Fruit fly (Drosophila melanogaster) whole organism, embryonic: ENCODE data around the gene qm.
A peak's percentile ranks its signal among the peaks of the same experiment; 100 is the strongest.

Experiments
- Awh ChIP-seq: fragments of 200-800 bp; sonication (Bioruptor generic); IDR thresholded peaks from 2 replicates; pipeline ENCODE4, ENCODE4 v1.3.6; 2022; ENCODE audit warnings: missing biosample characterization, missing genetic modification characterization
- Bdp1 ChIP-seq: fragments of 200-800 bp; sonication (Bioruptor generic); optimal IDR thresholded peaks from 3 replicates; lab custom pipeline; 2016; ENCODE audit warnings: missing biosample characterization, missing genetic modification characterization
- CG10565 ChIP-seq: fragments of 200-800 bp; sonication (Bioruptor generic); optimal IDR thresholded peaks from 3 replicates; lab custom pipeline; 2016; ENCODE audit warnings: missing biosample characterization, mild to moderate bottlenecking, missing genetic modification characterization
- CG11085 ChIP-seq: fragments of 200-800 bp; sonication (Bioruptor generic); IDR thresholded peaks from 2 replicates; pipeline ENCODE4 v1.3.6; 2022; ENCODE audit warnings: missing biosample characterization, missing genetic modification characterization
- CG11247 ChIP-seq: fragments of 200-800 bp; sonication (Bioruptor generic); IDR thresholded peaks from 2 replicates; pipeline ENCODE4 v1.3.6; 2022; ENCODE audit warnings: missing biosample characterization, missing genetic modification characterization
- CG11504 ChIP-seq: fragments of 200-800 bp; sonication (Bioruptor generic); optimal IDR thresholded peaks from 3 replicates; lab custom pipeline; 2019; ENCODE audit warnings: missing biosample characterization, mild to moderate bottlenecking, missing genetic modification characterization, moderate library complexity
- CG12236 ChIP-seq: fragments of 200-800 bp; sonication (Bioruptor generic); optimal IDR thresholded peaks from 2 replicates; lab custom pipeline; 2016; ENCODE audit warnings: missing biosample characterization, missing genetic modification characterization
- CG13123 ChIP-seq: fragments of 200-800 bp; sonication (Bioruptor generic); optimal IDR thresholded peaks from 2 replicates; lab custom pipeline; 2016; ENCODE audit warnings: missing biosample characterization, missing genetic modification characterization
- CG14860 ChIP-seq: fragments of 200-800 bp; sonication (Bioruptor generic); IDR thresholded peaks from 3 replicates; pipeline ENCODE4 v1.3.6; 2022; ENCODE audit warnings: missing biosample characterization, missing genetic modification characterization; ENCODE audit not compliant: partially characterized antibody
- CG15514 ChIP-seq: fragments of 200-800 bp; sonication (Bioruptor generic); optimal IDR thresholded peaks from 3 replicates; lab custom pipeline; 2017; ENCODE audit warnings: missing biosample characterization, missing genetic modification characterization, mild to moderate bottlenecking, moderate library complexity, missing genetic modification reagents
- CG17186 ChIP-seq: fragments of 200-800 bp; sonication (Bioruptor generic); optimal IDR thresholded peaks from 3 replicates; lab custom pipeline; 2017; ENCODE audit warnings: missing biosample characterization, missing genetic modification reagents, missing genetic modification characterization
- CG18476 ChIP-seq: fragments of 200-800 bp; sonication (Bioruptor generic); optimal IDR thresholded peaks from 2 replicates; lab custom pipeline; 2016; ENCODE audit warnings: missing biosample characterization, mild to moderate bottlenecking, missing genetic modification characterization
- CG32772 ChIP-seq: fragments of 200-800 bp; sonication (Bioruptor generic); IDR thresholded peaks from 2 replicates; pipeline ENCODE4 v1.3.6; 2022; ENCODE audit warnings: missing biosample characterization, missing genetic modification characterization
- CG3407 ChIP-seq: fragments of 200-800 bp; sonication (Bioruptor generic); optimal IDR thresholded peaks from 2 replicates; lab custom pipeline; 2018; ENCODE audit warnings: missing biosample characterization, mild to moderate bottlenecking, missing genetic modification characterization
- CG3838 ChIP-seq: fragments of 200-800 bp; sonication (Bioruptor generic); optimal IDR thresholded peaks from 3 replicates; lab custom pipeline; 2016; ENCODE audit warnings: missing biosample characterization, missing genetic modification characterization
- CG4617 ChIP-seq: fragments of 200-800 bp; sonication (Bioruptor generic); optimal IDR thresholded peaks from 3 replicates; lab custom pipeline; 2016; ENCODE audit warnings: missing biosample characterization, missing genetic modification characterization, borderline replicate concordance
- CG5245 ChIP-seq: fragments of 200-800 bp; sonication (Bioruptor generic); optimal IDR thresholded peaks from 3 replicates; lab custom pipeline; 2016; ENCODE audit warnings: missing biosample characterization, missing genetic modification characterization
- CG6689 ChIP-seq: fragments of 200-800 bp; sonication (Bioruptor generic); IDR thresholded peaks from 2 replicates; pipeline ENCODE4 v1.3.6; 2022; ENCODE audit warnings: missing biosample characterization, missing genetic modification characterization
- CG7987 ChIP-seq: fragments of 200-800 bp; sonication (Bioruptor generic); optimal IDR thresholded peaks from 2 replicates; lab custom pipeline; 2018; ENCODE audit warnings: missing biosample characterization, mild to moderate bottlenecking, missing genetic modification characterization, moderate library complexity
- Camta ChIP-seq: fragments of 200-800 bp; sonication (Bioruptor generic); optimal IDR thresholded peaks from 2 replicates; lab custom pipeline; 2016; ENCODE audit warnings: missing biosample characterization, missing genetic modification characterization
- D19A ChIP-seq: fragments of 200-800 bp; optimal IDR thresholded peaks from 3 replicates; lab custom pipeline; 2019; ENCODE audit warnings: missing biosample characterization, mild to moderate bottlenecking, missing genetic modification characterization, moderate library complexity
- Deaf1 ChIP-seq: fragments of 200-800 bp; optimal IDR thresholded peaks from 3 replicates; lab custom pipeline; 2019; ENCODE audit warnings: missing biosample characterization, mild to moderate bottlenecking, missing genetic modification characterization, moderate library complexity
- HmgZ ChIP-seq: fragments of 200-800 bp; sonication (Bioruptor generic); optimal IDR thresholded peaks from 2 replicates; lab custom pipeline; 2018; ENCODE audit warnings: missing biosample characterization, mild to moderate bottlenecking, missing genetic modification characterization
- Hr78 ChIP-seq, 2 experiments: fragments of 200-800 bp in 1 of 2; fragments of >200 bp in 1 of 2; sonication (Bioruptor generic) in 1 of 2; optimal IDR thresholded peaks; 2 replicates each; lab custom pipeline; 2017 to 2019; ENCODE audit warnings: missing biosample characterization in 2 of 2, missing genetic modification characterization in 2 of 2, mild to moderate bottlenecking in 1 of 2, moderate library complexity in 1 of 2
- Lhr ChIP-seq: fragments of 200-800 bp; sonication (Bioruptor generic); optimal IDR thresholded peaks from 3 replicates; lab custom pipeline; 2017; ENCODE audit warnings: mild to moderate bottlenecking, missing biosample characterization, missing genetic modification reagents, missing genetic modification characterization
- Med ChIP-seq: fragments of 200-800 bp; sonication (Bioruptor generic); peaks from one replicate; lab custom pipeline; 2016; ENCODE audit warnings: missing biosample characterization, missing genetic modification characterization, mild to moderate bottlenecking, inconsistent platforms, moderate library complexity
- Meics ChIP-seq: fragments of 200-800 bp; sonication (Bioruptor generic); optimal IDR thresholded peaks from 2 replicates; lab custom pipeline; 2017; ENCODE audit warnings: missing biosample characterization, mild to moderate bottlenecking, missing genetic modification characterization
- Scr ChIP-seq: fragments of 200-800 bp; sonication (Bioruptor generic); IDR thresholded peaks from 2 replicates; pipeline ENCODE4 v1.3.6; 2022; ENCODE audit warnings: missing biosample characterization, missing genetic modification characterization; ENCODE audit not compliant: partially characterized antibody
- amos ChIP-seq: fragments of 200-800 bp; sonication (Bioruptor generic); IDR thresholded peaks from 2 replicates; pipeline ENCODE4 v1.3.6; 2022; ENCODE audit warnings: missing biosample characterization, missing genetic modification characterization; ENCODE audit not compliant: partially characterized antibody
- bab2 ChIP-seq: fragments of 200-800 bp; sonication (Bioruptor generic); optimal IDR thresholded peaks from 2 replicates; lab custom pipeline; 2016; ENCODE audit warnings: missing biosample characterization, missing genetic modification characterization
- crol ChIP-seq: fragments of 200-800 bp; sonication (Bioruptor generic); IDR thresholded peaks from 2 replicates; pipeline ENCODE4 v1.3.6; 2022; ENCODE audit warnings: missing biosample characterization, missing genetic modification characterization
- cwo ChIP-seq: fragments of 200-800 bp; sonication (Bioruptor generic); optimal IDR thresholded peaks from 3 replicates; lab custom pipeline; 2017; ENCODE audit warnings: missing biosample characterization, missing genetic modification characterization, mild to moderate bottlenecking, moderate library complexity, missing genetic modification reagents
- fd96Cb ChIP-seq: fragments of 200-800 bp; sonication (Bioruptor generic); optimal IDR thresholded peaks from 2 replicates; lab custom pipeline; 2018; ENCODE audit warnings: missing biosample characterization, mild to moderate bottlenecking, missing genetic modification characterization, moderate library complexity
- fu2 ChIP-seq: fragments of 200-800 bp; sonication (Bioruptor generic); optimal IDR thresholded peaks from 2 replicates; lab custom pipeline; 2016; ENCODE audit warnings: missing biosample characterization, missing genetic modification characterization
- gce ChIP-seq: fragments of 200-800 bp; sonication (Bioruptor generic); IDR thresholded peaks from 3 replicates; pipeline ENCODE4 v1.3.6; 2022; ENCODE audit warnings: missing biosample characterization, missing genetic modification characterization
- grau ChIP-seq: fragments of 200-800 bp; optimal IDR thresholded peaks from 3 replicates; lab custom pipeline; 2019; ENCODE audit warnings: missing biosample characterization, mild to moderate bottlenecking, missing genetic modification characterization, moderate library complexity
- h ChIP-seq: fragments of >200 bp; optimal IDR thresholded peaks from 2 replicates; lab custom pipeline; 2017
- insv ChIP-seq, 2 experiments: fragments of 200-800 bp; sonication (Bioruptor generic); optimal IDR thresholded peaks; 3 replicates each; lab custom pipeline; 2016 to 2018; ENCODE audit warnings: missing biosample characterization in 2 of 2, missing genetic modification characterization in 2 of 2
- kah ChIP-seq: fragments of 200-800 bp; sonication (Bioruptor generic); optimal IDR thresholded peaks from 2 replicates; lab custom pipeline; 2018; ENCODE audit warnings: missing biosample characterization, mild to moderate bottlenecking, missing genetic modification characterization
- knrl ChIP-seq: fragments of 200-800 bp; sonication (Bioruptor generic); IDR thresholded peaks from 3 replicates; pipeline ENCODE4 v1.3.6; 2022; ENCODE audit warnings: missing biosample characterization, missing genetic modification characterization; ENCODE audit not compliant: partially characterized antibody
- otp ChIP-seq: fragments of 200-800 bp; sonication (Bioruptor generic); IDR thresholded peaks from 3 replicates; pipeline ENCODE4, ENCODE4 v1.3.6; 2022; ENCODE audit warnings: missing biosample characterization, missing genetic modification characterization
- scrt ChIP-seq: fragments of 200-800 bp; sonication (Bioruptor generic); optimal IDR thresholded peaks from 2 replicates; lab custom pipeline; 2018; ENCODE audit warnings: missing biosample characterization, mild to moderate bottlenecking, missing genetic modification characterization, moderate library complexity
- slbo ChIP-seq: fragments of 200-800 bp; sonication (Bioruptor generic); IDR thresholded peaks from 2 replicates; pipeline ENCODE4 v1.3.6; 2022; ENCODE audit warnings: missing biosample characterization, missing genetic modification characterization
- sna ChIP-seq: fragments of 200-800 bp; sonication (Bioruptor generic); IDR thresholded peaks from 2 replicates; pipeline ENCODE4 v1.3.6; 2022; ENCODE audit warnings: missing biosample characterization, missing genetic modification characterization; ENCODE audit not compliant: partially characterized antibody
- so ChIP-seq: fragments of 200-800 bp; sonication (Bioruptor generic); IDR thresholded peaks from 3 replicates; pipeline ENCODE4 v1.3.6; 2022; ENCODE audit warnings: missing biosample characterization, missing genetic modification characterization
- stwl ChIP-seq: fragments of 200-800 bp; sonication (Bioruptor generic); optimal IDR thresholded peaks from 3 replicates; lab custom pipeline; 2018; ENCODE audit warnings: missing biosample characterization, mild to moderate bottlenecking, missing genetic modification characterization, moderate library complexity
- ttk ChIP-seq: fragments of 200-800 bp; sonication (Bioruptor generic); IDR thresholded peaks from 2 replicates; pipeline ENCODE4 v2.1.2; 2022; ENCODE audit warnings: missing biosample characterization, missing genetic modification characterization
- vnd ChIP-seq: fragments of 200-800 bp; sonication (Bioruptor generic); IDR thresholded peaks from 3 replicates; pipeline ENCODE4 v1.3.6; 2022; ENCODE audit warnings: missing biosample characterization, missing genetic modification characterization; ENCODE audit not compliant: partially characterized antibody
- zfh2 ChIP-seq: fragments of 200-800 bp; sonication (Bioruptor generic); optimal IDR thresholded peaks from 2 replicates; lab custom pipeline; 2016; ENCODE audit warnings: missing biosample characterization, missing genetic modification characterization

The qm gene

dm6 chr3L:7360324-7360852 lies 12.3 kb downstream of the qm start, which contains the start of gene Sec63 (continued):
- peak; percentile 60 for TF ChIP-seq CG11504 (tag; lab: Kevin White, UChicago)
- peak; percentile 54 for TF ChIP-seq CG5245 (GFP tag; lab: Kevin White, UChicago)
- TF ChIP-seq sna (GFP tag; lab: Robert Waterston, UW), result peak; percentile 78
- peak; percentile 90 for TF ChIP-seq stwl (tag; lab: Kevin White, UChicago)
- peak; percentile 100 for TF ChIP-seq CG15514 (GFP tag; lab: Kevin White, UChicago)
- no peak for TF ChIP-seq cwo (GFP tag; lab: Kevin White, UChicago)
- no peak for TF ChIP-seq Camta (GFP tag; lab: Kevin White, UChicago)
- no peak for TF ChIP-seq Hr78 (GFP tag; optimal IDR thresholded peaks at IDR 0.05; lab: Kevin White, UChicago)
- no peak for TF ChIP-seq kah (GFP tag; lab: Kevin White, UChicago)
- TF ChIP-seq Awh (GFP tag; lab: Robert Waterston, UW), result 0 out of 2 replicates have a peak, but pooled peaks have one; percentile 29
- TF ChIP-seq grau (tag; lab: Kevin White, UChicago), result peak; percentile 53
- no peak for TF ChIP-seq CG3407
- TF ChIP-seq fd96Cb (tag; lab: Kevin White, UChicago), result peak; percentile 7
- peak; percentile 43 for TF ChIP-seq CG4617 (GFP tag; lab: Kevin White, UChicago)
- TF ChIP-seq insv (GFP tag; optimal IDR thresholded peaks at IDR 0.05; lab: Kevin White, UChicago), result no peak
- no peak; the same call in 1 of the 3 replicates for TF ChIP-seq gce (GFP tag; lab: Robert Waterston, UW)
- TF ChIP-seq CG3838 (GFP tag; lab: Kevin White, UChicago), result peak; percentile 2
- peak; percentile 79 for TF ChIP-seq CG6689 (GFP tag; lab: Robert Waterston, UW)
- 0 out of 2 replicates have a peak, but pooled peaks have one; percentile 16 for TF ChIP-seq CG11247 (GFP tag; lab: Robert Waterston, UW)
- TF ChIP-seq CG18476 (GFP tag; lab: Kevin White, UChicago), result no peak
- peak; percentile 46 for TF ChIP-seq CG13123 (GFP tag; lab: Kevin White, UChicago)
- peak; percentile 56 for TF ChIP-seq crol (GFP tag; lab: Robert Waterston, UW)
- TF ChIP-seq Scr (GFP tag; lab: Robert Waterston, UW), result peak; percentile 79
- no peak for TF ChIP-seq bab2 (GFP tag; lab: Kevin White, UChicago)
- peak; percentile 78 for TF ChIP-seq slbo (GFP tag; lab: Robert Waterston, UW)
- no peak for TF ChIP-seq otp (GFP tag; lab: Robert Waterston, UW)
- TF ChIP-seq so, result peak; percentile 60; the same call in 2 of the 3 replicates
- TF ChIP-seq fu2 (GFP tag; lab: Kevin White, UChicago), result no peak
- TF ChIP-seq Med (GFP tag; lab: Kevin White, UChicago), result peak; percentile 60
- TF ChIP-seq CG14860 (GFP tag; lab: Robert Waterston, UW), result peak; percentile 80
- TF ChIP-seq knrl (GFP tag; lab: Robert Waterston, UW), result peak; percentile 91
- TF ChIP-seq HmgZ (tag; lab: Kevin White, UChicago), result peak; percentile 8
- TF ChIP-seq Deaf1 (tag; lab: Kevin White, UChicago), result no peak
- no peak for TF ChIP-seq CG10565 (GFP tag; lab: Kevin White, UChicago)
- TF ChIP-seq CG17186 (GFP tag; lab: Kevin White, UChicago), result peak; percentile 41
- no peak for TF ChIP-seq Lhr (GFP tag; lab: Kevin White, UChicago)
- TF ChIP-seq amos (GFP tag; lab: Robert Waterston, UW), result peak; percentile 92
- TF ChIP-seq Bdp1 (GFP tag; lab: Kevin White, UChicago), result peak; percentile 24
- peak; percentile 4; the same call in 1 of the 2 replicates for TF ChIP-seq CG32772
- TF ChIP-seq Meics, result peak; percentile 69
- no peak for TF ChIP-seq CG12236 (GFP tag; lab: Kevin White, UChicago)
- TF ChIP-seq CG11085 (GFP tag; lab: Robert Waterston, UW), result peak; percentile 22; the same call in 1 of the 2 replicates
- TF ChIP-seq h, result no peak
- TF ChIP-seq ttk, result 0 out of 2 replicates have a peak, but pooled peaks have one; percentile 29
- no peak for TF ChIP-seq scrt (GFP tag; lab: Kevin White, UChicago)
- TF ChIP-seq vnd (GFP tag; lab: Robert Waterston, UW), result peak; percentile 78
- TF ChIP-seq CG7987 (GFP tag; lab: Kevin White, UChicago), result no peak
- no peak for TF ChIP-seq D19A (tag; lab: Kevin White, UChicago)
- TF ChIP-seq zfh2, result peak; percentile 22
